Worm (Caenorhabditis elegans) whole organism, L2 larva: ENCODE results near the gene Y51B9A.6.

Experiments used
- C34F6.9 ChIP-seq: fragments of 150-350 bp; optimal IDR thresholded peaks from 2 replicates; lab custom pipeline; 2014; ENCODE audit warnings: missing biosample characterization, missing genetic modification characterization
- R02D3.7 ChIP-seq: fragments of 150-350 bp; optimal IDR thresholded peaks from 2 replicates; lab custom pipeline; 2014; ENCODE audit warnings: missing biosample characterization, missing genetic modification characterization
- Y55F3AM.14 ChIP-seq: fragments of 200-800 bp; sonication (Bioruptor generic); optimal IDR thresholded peaks from 2 replicates; lab custom pipeline; 2018; ENCODE audit warnings: mild to moderate bottlenecking, missing genetic modification characterization, missing compliant biosample characterization
- ZK546.5 ChIP-seq: sonication (generic microtip); optimal IDR thresholded peaks from 2 replicates; lab custom pipeline; 2017; ENCODE audit warnings: missing biosample characterization, missing genetic modification characterization
- aly-2 ChIP-seq: fragments of 150-350 bp; optimal IDR thresholded peaks from 2 replicates; lab custom pipeline; 2014; ENCODE audit warnings: missing biosample characterization, missing genetic modification characterization
- ama-1 ChIP-seq: fragments of 150-350 bp; optimal IDR thresholded peaks from 2 replicates; lab custom pipeline; 2018; ENCODE audit warnings: inconsistent platforms
- ceh-82 ChIP-seq: fragments of 150-350 bp; optimal IDR thresholded peaks from 2 replicates; lab custom pipeline; 2014; ENCODE audit warnings: missing biosample characterization, missing genetic modification characterization
- lin-11 ChIP-seq: fragments of 150-350 bp; sonication (generic microtip); optimal IDR thresholded peaks from 2 replicates; lab custom pipeline; 2014; ENCODE audit warnings: missing biosample characterization, missing genetic modification characterization, inconsistent platforms, mixed read lengths
- lsy-2 ChIP-seq, 2 experiments: fragments of 150-350 bp in 1 of 2; sonication (generic microtip) in 1 of 2; optimal IDR thresholded peaks; 2 replicates each; lab custom pipeline; 2014 to 2017; ENCODE audit warnings: missing biosample characterization in 2 of 2, missing genetic modification characterization in 2 of 2
- mab-5 ChIP-seq: fragments of 150-350 bp; optimal IDR thresholded peaks from 2 replicates; lab custom pipeline; 2014; ENCODE audit warnings: missing biosample characterization, missing genetic modification characterization
- mbf-1 ChIP-seq: sonication (generic microtip); optimal IDR thresholded peaks from 2 replicates; lab custom pipeline; 2017; ENCODE audit warnings: missing biosample characterization, missing genetic modification characterization
- mdl-1 ChIP-seq, 2 experiments: fragments of 150-350 bp in 1 of 2; sonication (generic microtip) in 1 of 2; optimal IDR thresholded peaks; 2 replicates each; lab custom pipeline; 2017; ENCODE audit warnings: missing biosample characterization in 2 of 2, missing genetic modification characterization in 2 of 2
- nhr-12 ChIP-seq: fragments of 150-350 bp; optimal IDR thresholded peaks from 2 replicates; lab custom pipeline; 2014; ENCODE audit warnings: missing biosample characterization, missing genetic modification characterization
- nhr-25 ChIP-seq: fragments of 150-350 bp; sonication (generic microtip); optimal IDR thresholded peaks from 3 replicates; lab custom pipeline; 2014; ENCODE audit warnings: missing biosample characterization, missing genetic modification characterization
- unc-55 ChIP-seq: fragments of 150-350 bp; sonication (generic microtip); optimal IDR thresholded peaks from 3 replicates; lab custom pipeline; 2014; ENCODE audit warnings: missing biosample characterization, missing genetic modification reagents, missing genetic modification characterization

Y51B9A.6 gene

DNA sequence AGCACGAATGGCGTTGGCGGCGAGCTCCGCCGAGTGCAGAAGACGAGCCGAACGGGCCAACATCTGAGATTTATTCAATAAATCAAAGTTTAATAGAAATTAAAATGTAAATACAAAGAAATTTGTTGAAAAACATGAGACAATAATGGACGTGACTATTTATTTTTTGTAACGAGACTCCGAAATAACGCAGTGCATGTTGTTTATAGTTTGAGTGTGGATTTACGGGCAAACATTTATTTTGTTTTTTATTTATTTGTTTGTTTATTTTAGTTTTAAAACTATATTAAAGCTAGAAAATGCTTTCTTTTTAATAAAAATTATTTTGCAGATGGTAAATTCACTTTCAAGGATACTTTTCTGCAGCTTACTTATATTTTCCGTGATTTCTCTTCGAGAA is 50.3 kb downstream of the Y51B9A.6 start, which contains the start of the genes sdhb-1 and cup-15:
sdhb-1 (minus strand) TSS at position 63 of the 400 bp plus-strand sequence.
cup-15 (plus strand) TSS at position 332 of the 400 bp plus-strand sequence.
- TF ChIP-seq nhr-25 (tag; lab: Kevin White, UChicago) (no peak), ama-1 (lab: Kevin White, UChicago) (no peak), mdl-1 (tag; optimal IDR thresholded peaks at IDR 0.05; lab: Kevin White, UChicago) (no peak), nhr-12 (tag; lab: Kevin White, UChicago) (no peak), R02D3.7 (tag; lab: Kevin White, UChicago) (peak; percentile 40), mab-5 (tag; lab: Kevin White, UChicago) (no peak), Y55F3AM.14 (no peak), ceh-82 (tag; lab: Kevin White, UChicago) (no peak), mbf-1 (tag; lab: Kevin White, UChicago) (no peak), lin-11 (tag; lab: Kevin White, UChicago) (no peak), unc-55 (GFP tag; lab: Kevin White, UChicago) (peak; percentile 57), aly-2 (tag; lab: Kevin White, UChicago) (no peak), C34F6.9 (tag; lab: Kevin White, UChicago) (peak; percentile 38), lsy-2 (tag; optimal IDR thresholded peaks at IDR 0.05; lab: Kevin White, UChicago) (peak in 1 of 2 experiments; percentile 47), ZK546.5 (no peak)
- TF ChIP-seq, all 48 proteins: peak for 4
